Worm (Caenorhabditis elegans) whole organism, early embryonic: ENCODE data around the gene pkhm-2.

Source experiments
- B0310.2 ChIP-seq: sonication (generic microtip); optimal IDR thresholded peaks from 2 replicates; lab custom pipeline; 2016; ENCODE audit warnings: mild to moderate bottlenecking, missing genetic modification characterization, missing compliant biosample characterization
- F13C5.2 ChIP-seq: sonication (generic microtip); optimal IDR thresholded peaks from 2 replicates; lab custom pipeline; 2017; ENCODE audit warnings: mild to moderate bottlenecking, missing genetic modification characterization, inconsistent platforms, missing compliant biosample characterization
- aly-1 ChIP-seq: sonication (generic microtip); optimal IDR thresholded peaks from 2 replicates; lab custom pipeline; 2016; ENCODE audit warnings: missing genetic modification characterization, missing compliant biosample characterization
- ama-1 ChIP-seq: fragments of 150-350 bp; optimal IDR thresholded peaks from 2 replicates; lab custom pipeline; 2014
- ceh-13 ChIP-seq: fragments of 200-800 bp; sonication (Bioruptor generic); optimal IDR thresholded peaks from 2 replicates; lab custom pipeline; 2018; ENCODE audit warnings: mild to moderate bottlenecking, missing genetic modification characterization, missing compliant biosample characterization
- ceh-36 ChIP-seq: sonication (generic microtip); optimal IDR thresholded peaks from 2 replicates; lab custom pipeline; 2016; ENCODE audit warnings: missing genetic modification characterization, inconsistent platforms, missing compliant biosample characterization
- ets-7 ChIP-seq: sonication (generic microtip); optimal IDR thresholded peaks from 2 replicates; lab custom pipeline; 2016; ENCODE audit warnings: missing genotype, missing genetic modification characterization, missing compliant biosample characterization
- flt-1 ChIP-seq: fragments of 200-800 bp; sonication (Bioruptor generic); IDR thresholded peaks from 2 replicates; pipeline ENCODE4 v1.3.6; 2022; ENCODE audit warnings: missing genetic modification characterization, missing compliant biosample characterization
- hmbx-1 ChIP-seq: sonication (generic microtip); optimal IDR thresholded peaks from 2 replicates; lab custom pipeline; 2016; ENCODE audit warnings: mild to moderate bottlenecking, missing genetic modification characterization, missing compliant biosample characterization
- hmg-4 ChIP-seq: fragments of 200-800 bp; sonication (Bioruptor generic); optimal IDR thresholded peaks from 2 replicates; lab custom pipeline; 2018; ENCODE audit warnings: mild to moderate bottlenecking, missing genetic modification characterization, missing compliant biosample characterization
- hnd-1 ChIP-seq: sonication (generic microtip); optimal IDR thresholded peaks from 2 replicates; lab custom pipeline; 2016; ENCODE audit warnings: missing genetic modification characterization, missing compliant biosample characterization
- pes-1 ChIP-seq: fragments of 200-800 bp; sonication (Bioruptor generic); IDR thresholded peaks from 2 replicates; pipeline ENCODE4 v1.3.6; 2022; ENCODE audit warnings: missing genetic modification reagents, missing genetic modification characterization, missing compliant biosample characterization
- scrt-1 ChIP-seq: fragments of 200-800 bp; sonication (Bioruptor generic); IDR thresholded peaks from 2 replicates; pipeline ENCODE4 v1.3.6; 2022; ENCODE audit warnings: missing genetic modification characterization, missing compliant biosample characterization
- sea-1 ChIP-seq: fragments of 200-800 bp; sonication (Bioruptor generic); conservative IDR thresholded peaks from 2 replicates; pipeline ENCODE4 v1.3.6; 2022; ENCODE audit warnings: missing genetic modification characterization, missing compliant biosample characterization
- tbx-11 ChIP-seq: fragments of 200-800 bp; sonication (Bioruptor generic); IDR thresholded peaks from 2 replicates; pipeline ENCODE4 v1.3.6; 2022; ENCODE audit warnings: missing genetic modification characterization, missing compliant biosample characterization
- tbx-37 ChIP-seq: fragments of 200-800 bp; sonication (Bioruptor generic); conservative IDR thresholded peaks from 2 replicates; pipeline ENCODE4 v1.3.6; 2022; ENCODE audit warnings: missing genetic modification reagents, missing genetic modification characterization, missing compliant biosample characterization
- tra-4 ChIP-seq: sonication (generic microtip); optimal IDR thresholded peaks from 2 replicates; lab custom pipeline; 2017; ENCODE audit warnings: missing genetic modification characterization, missing compliant biosample characterization

pkhm-2 gene

DNA sequence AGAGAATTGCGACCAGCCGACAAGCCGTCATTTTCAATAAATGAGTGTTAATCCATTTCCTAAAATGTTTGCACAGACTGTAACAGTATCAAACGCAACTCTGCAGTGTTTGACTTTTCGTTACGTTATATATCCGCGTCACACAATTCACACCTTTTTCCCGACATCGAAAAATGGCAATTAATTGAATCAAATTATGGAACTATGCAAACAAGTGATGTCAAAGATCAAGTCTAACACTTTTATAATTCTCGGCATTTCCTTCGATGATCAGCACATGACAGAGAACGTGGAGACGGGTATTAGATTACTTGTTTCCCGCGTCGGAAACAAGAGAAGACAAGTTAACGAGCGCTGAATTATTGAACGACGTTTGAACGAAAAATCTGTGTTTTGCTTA is 13.0 kb upstream of the pkhm-2 start, which contains the start of gene phat-6:
phat-6 (minus strand) TSS at position 101 of the 400 bp plus-strand sequence.
- TF ChIP-seq ceh-13 (GFP tag; lab: Kevin White, UChicago), result no peak
- TF ChIP-seq hmbx-1 (tag; lab: Kevin White, UChicago), result no peak
- no peak for TF ChIP-seq hmg-4 (GFP tag; lab: Kevin White, UChicago)
- TF ChIP-seq F13C5.2 (tag; lab: Kevin White, UChicago), result no peak
- TF ChIP-seq ceh-36 (tag; lab: Kevin White, UChicago), result no peak
- no peak for TF ChIP-seq flt-1 (GFP tag; lab: Robert Waterston, UW)
- no peak for TF ChIP-seq ets-7
- TF ChIP-seq hnd-1 (tag; lab: Kevin White, UChicago), result no peak
- TF ChIP-seq sea-1, result no peak

DNA sequence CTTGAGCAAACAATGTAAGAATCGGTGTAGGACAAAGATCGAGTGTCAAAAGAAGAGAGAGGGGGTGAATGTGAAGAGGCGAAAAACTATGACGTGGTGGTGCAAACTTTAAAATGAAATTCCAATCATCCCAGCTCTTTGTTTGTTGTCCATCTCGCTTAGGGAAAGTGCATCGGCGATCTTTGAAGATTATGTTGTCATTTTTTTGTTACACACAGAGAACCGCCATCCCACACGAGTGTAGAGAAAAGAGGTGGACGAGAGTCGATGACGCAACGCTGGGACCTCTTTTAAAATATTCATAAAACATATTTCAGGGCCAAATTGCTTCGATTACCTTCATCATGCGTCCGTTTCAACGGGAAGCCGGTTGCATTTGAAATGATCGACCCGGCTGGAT is 10.1 kb upstream of the pkhm-2 start:
- TF ChIP-seq sea-1 (no peak), ceh-36 (tag; lab: Kevin White, UChicago) (no peak), aly-1 (tag; lab: Kevin White, UChicago) (no peak), ama-1 (lab: Kevin White, UChicago) (no peak), hnd-1 (tag; lab: Kevin White, UChicago) (no peak), B0310.2 (tag; lab: Kevin White, UChicago) (no peak), scrt-1 (no peak), hmbx-1 (tag; lab: Kevin White, UChicago) (no peak)

DNA sequence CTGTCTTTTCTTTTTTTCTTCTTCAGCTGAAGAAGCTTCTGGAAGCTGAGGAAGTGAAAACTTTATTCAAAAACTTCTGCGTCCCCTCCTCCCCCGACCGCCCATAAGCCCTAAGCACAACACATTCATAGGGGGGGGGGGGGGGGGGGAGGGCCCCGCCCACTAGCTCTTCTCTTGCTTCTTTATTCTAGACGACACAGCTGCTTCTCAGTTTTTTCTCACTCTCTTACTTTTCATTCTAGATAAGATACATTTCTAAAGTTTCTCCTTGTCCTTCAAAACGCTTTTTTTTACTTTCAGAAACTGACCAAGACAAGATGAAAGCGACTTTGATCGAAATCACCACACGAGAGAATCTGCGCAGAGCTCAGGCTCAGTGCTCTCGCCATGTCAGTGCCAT is 8.6 kb upstream of the pkhm-2 start, which contains the start of gene T10B10.4:
T10B10.4 (plus strand) TSS at position 301 of the 400 bp plus-strand sequence.
- TF ChIP-seq flt-1 (GFP tag; lab: Robert Waterston, UW) (no peak), ceh-13 (GFP tag; lab: Kevin White, UChicago) (no peak), sea-1 (no peak), tbx-11 (GFP tag; lab: Robert Waterston, UW) (no peak), tbx-37 (GFP tag; lab: Robert Waterston, UW) (no peak), ceh-36 (tag; lab: Kevin White, UChicago) (no peak), ama-1 (lab: Kevin White, UChicago) (no peak)

DNA sequence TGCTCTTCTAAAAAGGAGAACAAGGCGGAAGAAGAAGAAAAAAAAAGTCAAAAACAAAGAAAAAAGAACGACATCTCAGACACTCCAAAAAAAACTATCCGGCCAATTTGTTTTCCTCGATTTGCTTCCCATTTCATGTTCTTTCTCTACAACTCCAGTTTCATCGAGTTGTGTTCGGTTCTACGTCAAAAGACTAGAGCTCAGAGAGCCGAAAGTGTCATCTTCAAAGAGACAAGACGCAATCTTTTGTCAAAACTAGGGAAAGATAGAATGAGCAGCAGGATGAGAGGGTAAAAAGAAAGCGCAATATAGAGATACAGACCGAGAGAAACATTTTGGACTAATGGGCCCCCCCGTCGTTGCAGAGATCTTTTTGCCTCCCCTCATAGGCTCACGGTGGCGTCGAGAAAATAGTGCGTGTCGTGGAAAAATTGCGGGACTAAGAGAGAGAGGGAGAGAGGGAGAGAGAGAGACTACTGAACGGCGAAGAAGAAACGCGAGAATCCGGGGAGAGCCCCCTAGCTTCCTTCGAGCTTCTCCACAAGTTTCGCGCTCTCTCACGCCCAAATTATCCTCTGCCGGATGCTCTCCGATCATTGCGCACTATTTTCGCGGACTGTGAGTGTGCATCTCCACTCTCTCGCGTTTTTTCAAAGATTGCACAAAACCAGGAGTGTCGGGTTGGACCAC is 7.9 kb upstream of the pkhm-2 start:
- TF ChIP-seq tbx-37 (GFP tag; lab: Robert Waterston, UW), result no peak
- TF ChIP-seq F13C5.2 (tag; lab: Kevin White, UChicago), result peak; percentile 0
- 0 out of 2 replicates have a peak, but pooled peaks have one; percentile 28 for TF ChIP-seq scrt-1

DNA sequence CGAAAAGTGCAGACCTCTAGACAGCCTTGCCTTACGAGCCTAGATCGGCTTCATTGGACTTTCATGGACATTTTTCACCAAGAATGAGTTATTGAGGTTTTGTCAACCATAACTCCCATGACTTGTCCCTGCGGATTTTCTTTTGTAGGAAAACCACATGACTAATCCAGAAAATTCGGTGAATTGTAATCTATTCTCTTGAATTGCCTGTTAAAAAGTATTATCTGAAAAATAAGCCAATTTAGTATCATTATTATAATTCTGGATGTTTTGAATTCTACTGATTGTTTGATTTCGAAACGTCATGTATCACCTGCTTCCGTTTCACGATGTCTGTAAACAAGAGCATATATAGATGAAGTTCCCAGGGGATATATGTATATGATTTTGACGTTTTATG is 7.2 kb upstream of the pkhm-2 start:
- TF ChIP-seq ets-7, result no peak
- no peak for TF ChIP-seq ceh-13 (GFP tag; lab: Kevin White, UChicago)
- no peak for TF ChIP-seq aly-1 (tag; lab: Kevin White, UChicago)
- TF ChIP-seq hmbx-1 (tag; lab: Kevin White, UChicago), result no peak
- TF ChIP-seq tbx-11 (GFP tag; lab: Robert Waterston, UW), result no peak
- no peak for TF ChIP-seq hnd-1 (tag; lab: Kevin White, UChicago)
- no peak for TF ChIP-seq F13C5.2 (tag; lab: Kevin White, UChicago)
- no peak for TF ChIP-seq tbx-37 (GFP tag; lab: Robert Waterston, UW)
- TF ChIP-seq pes-1 (GFP tag; lab: Robert Waterston, UW), result no peak
- TF ChIP-seq B0310.2 (tag; lab: Kevin White, UChicago), result no peak
- TF ChIP-seq sea-1, result no peak
- TF ChIP-seq tra-4 (tag; lab: Kevin White, UChicago), result no peak
- TF ChIP-seq scrt-1, result no peak
- no peak for TF ChIP-seq ama-1 (lab: Kevin White, UChicago)
- TF ChIP-seq flt-1 (GFP tag; lab: Robert Waterston, UW), result no peak

DNA sequence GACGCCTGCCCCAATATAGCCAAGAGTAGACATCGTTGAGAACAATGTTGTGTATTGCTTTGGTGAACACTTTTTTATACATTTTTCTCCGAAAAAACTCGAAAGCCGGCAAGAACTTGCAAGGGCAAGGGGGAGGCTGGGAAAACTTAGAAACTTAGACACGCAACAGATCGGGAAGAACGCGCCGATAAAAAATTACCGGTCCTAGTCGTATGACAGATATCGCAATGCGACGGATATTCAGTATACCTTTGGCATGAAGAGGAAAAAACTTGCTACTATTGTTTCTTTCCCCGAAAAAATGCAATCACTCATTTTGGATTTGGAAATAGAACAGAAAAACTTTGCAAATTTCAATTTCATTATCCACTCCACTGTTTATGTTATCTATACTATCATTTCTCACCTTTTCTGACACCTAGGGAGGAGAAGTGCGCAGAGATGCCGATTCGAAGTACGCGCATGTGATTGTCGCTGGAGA is 4.8 kb downstream of the pkhm-2 start, which contains the start of gene col-41:
col-41 (minus strand) TSS at position 51 of the 481 bp plus-strand sequence.
- TF ChIP-seq pes-1 (GFP tag; lab: Robert Waterston, UW) (no peak), ama-1 (lab: Kevin White, UChicago) (no peak), hmbx-1 (tag; lab: Kevin White, UChicago) (no peak), ceh-13 (GFP tag; lab: Kevin White, UChicago) (no peak), F13C5.2 (tag; lab: Kevin White, UChicago) (no peak), flt-1 (GFP tag; lab: Robert Waterston, UW) (no peak), ets-7 (no peak), tra-4 (tag; lab: Kevin White, UChicago) (no peak), hmg-4 (GFP tag; lab: Kevin White, UChicago) (no peak), sea-1 (no peak), B0310.2 (tag; lab: Kevin White, UChicago) (no peak), hnd-1 (tag; lab: Kevin White, UChicago) (no peak), ceh-36 (tag; lab: Kevin White, UChicago) (no peak), tbx-11 (GFP tag; lab: Robert Waterston, UW) (no peak), aly-1 (tag; lab: Kevin White, UChicago) (no peak), tbx-37 (GFP tag; lab: Robert Waterston, UW) (no peak), scrt-1 (no peak)

DNA sequence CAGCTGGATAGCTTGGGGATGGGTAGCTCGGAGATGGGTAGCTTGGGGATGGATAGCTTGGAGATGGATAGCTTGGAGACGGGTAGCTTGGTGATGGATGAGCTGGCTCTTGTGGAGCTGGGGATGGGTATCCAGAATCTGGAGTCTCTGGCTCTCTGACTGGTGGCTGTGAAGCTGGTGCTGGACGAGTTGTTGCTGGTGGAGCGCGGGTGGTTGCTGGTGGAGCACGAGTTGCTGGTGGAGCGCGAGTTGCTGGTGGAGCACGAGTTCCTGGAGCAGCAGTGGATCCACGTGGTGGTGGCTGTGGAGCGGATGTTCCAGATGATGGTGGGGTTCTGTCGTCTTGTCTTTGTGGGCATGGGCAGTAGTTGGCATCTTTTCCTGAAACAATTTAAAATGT is 6.1 kb downstream of the pkhm-2 start:
- TF ChIP-seq tra-4 (tag; lab: Kevin White, UChicago) (no peak), sea-1 (no peak), ama-1 (lab: Kevin White, UChicago) (no peak), tbx-37 (GFP tag; lab: Robert Waterston, UW) (no peak)
